Worm (Caenorhabditis elegans) whole organism, young adult: ENCODE results near the gene C36C9.11.
"Not testable (repeated sequence)": the region's sequence is repeated elsewhere in the genome, so short reads cannot be mapped to it uniquely, and the experiment has no call there.

Experiments
- B0261.1 ChIP-seq: sonication (generic microtip); optimal IDR thresholded peaks from 2 replicates; lab custom pipeline; 2016; ENCODE audit warnings: mild to moderate bottlenecking, missing genetic modification characterization, moderate library complexity, missing compliant biosample characterization
- D2030.7 ChIP-seq: fragments of 200-800 bp; sonication (Bioruptor generic); IDR thresholded peaks from 2 replicates; pipeline ENCODE4 v1.3.6; 2022; ENCODE audit warnings: missing genetic modification reagents, missing genetic modification characterization, missing compliant biosample characterization
- F10E7.11 ChIP-seq: sonication (generic microtip); optimal IDR thresholded peaks from 2 replicates; lab custom pipeline; 2017; ENCODE audit warnings: mild to moderate bottlenecking, missing genetic modification characterization, moderate library complexity, missing compliant biosample characterization
- F23B12.7 ChIP-seq: sonication (generic microtip); optimal IDR thresholded peaks from 2 replicates; lab custom pipeline; 2017; ENCODE audit warnings: missing genetic modification characterization, mild to moderate bottlenecking, missing compliant biosample characterization, antibody characterized with exemption, moderate library complexity; ENCODE audit not compliant: insufficient read depth
- F37B4.10 ChIP-seq: fragments of 200-800 bp; sonication (Bioruptor generic); IDR thresholded peaks from 2 replicates; pipeline ENCODE4 v1.3.6; 2022; ENCODE audit warnings: missing genetic modification characterization, missing compliant biosample characterization
- F49E8.2 ChIP-seq: sonication (generic microtip); optimal IDR thresholded peaks from 3 replicates; lab custom pipeline; 2017; ENCODE audit warnings: missing genetic modification characterization, mild to moderate bottlenecking, missing compliant biosample characterization, antibody characterized with exemption, moderate library complexity; ENCODE audit not compliant: insufficient read depth
- F55B11.4 ChIP-seq: sonication (generic microtip); optimal IDR thresholded peaks from 2 replicates; lab custom pipeline; 2016; ENCODE audit warnings: missing compliant biosample characterization, missing genetic modification characterization, borderline replicate concordance; ENCODE audit not compliant: insufficient read depth
- Y53F4B.3 ChIP-seq: fragments of 200-800 bp; sonication (Bioruptor generic); IDR thresholded peaks from 2 replicates; pipeline ENCODE4 v1.3.6; 2022; ENCODE audit warnings: missing genetic modification reagents, missing genetic modification characterization, missing compliant biosample characterization
- akir-1 ChIP-seq: fragments of 200-800 bp; sonication (Bioruptor generic); optimal IDR thresholded peaks from 2 replicates; lab custom pipeline; 2018; ENCODE audit warnings: mild to moderate bottlenecking, missing genetic modification characterization, moderate library complexity, missing compliant biosample characterization
- aptf-3 ChIP-seq: fragments of 200-800 bp; sonication (Bioruptor generic); IDR thresholded peaks from 2 replicates; pipeline ENCODE4 v1.3.6; 2022; ENCODE audit warnings: missing genetic modification characterization, missing compliant biosample characterization
- atf-7 ChIP-seq: sonication (generic microtip); optimal IDR thresholded peaks from 2 replicates; lab custom pipeline; 2017; ENCODE audit warnings: mild to moderate bottlenecking, missing genetic modification characterization, missing compliant biosample characterization
- attf-6 ChIP-seq: fragments of 200-800 bp; sonication (Bioruptor generic); IDR thresholded peaks from 2 replicates; pipeline ENCODE4 v1.3.6; 2022; ENCODE audit warnings: missing genetic modification reagents, missing genetic modification characterization, missing compliant biosample characterization
- cebp-1 ChIP-seq, 2 experiments: fragments of 200-800 bp in 1 of 2; sonication (Bioruptor generic) in 1 of 2; sonication (generic microtip) in 1 of 2; IDR thresholded peaks in 1 of 2; optimal IDR thresholded peaks in 1 of 2; 2 replicates each; pipeline versions ENCODE4 v1.3.6 to Lab custom; 2017 to 2022; ENCODE audit warnings: missing compliant biosample characterization in 2 of 2, missing genetic modification characterization in 2 of 2, mild to moderate bottlenecking in 1 of 2, missing genetic modification reagents in 1 of 2, moderate library complexity in 1 of 2
- cebp-2 ChIP-seq: fragments of 200-800 bp; sonication (Bioruptor generic); IDR thresholded peaks from 2 replicates; pipeline ENCODE4 v1.3.6; 2022; ENCODE audit warnings: missing genetic modification characterization, missing compliant biosample characterization
- ceh-58 ChIP-seq: fragments of 200-800 bp; sonication (Bioruptor generic); IDR thresholded peaks from 2 replicates; pipeline ENCODE4 v1.3.6; 2022; ENCODE audit warnings: missing genetic modification characterization, missing compliant biosample characterization
- ceh-91 ChIP-seq: fragments of 200-800 bp; sonication (Bioruptor generic); IDR thresholded peaks from 2 replicates; pipeline ENCODE4 v1.3.6; 2022; ENCODE audit warnings: missing genetic modification reagents, missing genetic modification characterization, missing compliant biosample characterization
- die-1 ChIP-seq: sonication (generic microtip); optimal IDR thresholded peaks from 2 replicates; lab custom pipeline; 2016; ENCODE audit warnings: missing genotype, mild to moderate bottlenecking, missing genetic modification characterization, missing compliant biosample characterization
- dox-1 ChIP-seq: fragments of 200-800 bp; sonication (Bioruptor generic); IDR thresholded peaks from 2 replicates; pipeline ENCODE4 v1.3.6; 2022; ENCODE audit warnings: missing genetic modification reagents, missing genetic modification characterization, missing compliant biosample characterization
- dpff-1 ChIP-seq: sonication (generic microtip); optimal IDR thresholded peaks from 2 replicates; lab custom pipeline; 2017; ENCODE audit warnings: mild to moderate bottlenecking, missing genetic modification characterization, missing compliant biosample characterization
- efl-1 ChIP-seq: fragments of 150-350 bp; optimal IDR thresholded peaks from 2 replicates; lab custom pipeline; 2014; ENCODE audit warnings: missing biosample characterization, missing genetic modification reagents, missing genetic modification characterization
- egl-18 ChIP-seq: fragments of 200-800 bp; sonication (Bioruptor generic); IDR thresholded peaks from 2 replicates; pipeline ENCODE4 v1.3.6; 2022; ENCODE audit warnings: missing genetic modification reagents, missing genetic modification characterization, missing compliant biosample characterization
- egl-44 ChIP-seq: fragments of 200-800 bp; sonication (Bioruptor generic); IDR thresholded peaks from 2 replicates; pipeline ENCODE4 v1.3.6; 2022; ENCODE audit warnings: missing genetic modification reagents, missing genetic modification characterization, missing compliant biosample characterization
- egrh-3 ChIP-seq: fragments of 200-800 bp; sonication (Bioruptor generic); IDR thresholded peaks from 2 replicates; pipeline ENCODE4 v1.3.6; 2022; ENCODE audit warnings: missing genetic modification reagents, missing genetic modification characterization, missing compliant biosample characterization
- him-1 ChIP-seq: sonication (generic microtip); optimal IDR thresholded peaks from 2 replicates; lab custom pipeline; 2016; ENCODE audit warnings: missing genotype, missing genetic modification reagents, missing genetic modification characterization, missing compliant biosample characterization
- let-607 ChIP-seq, 2 experiments: fragments of 200-800 bp in 1 of 2; sonication (Bioruptor generic) in 1 of 2; sonication (generic microtip) in 1 of 2; optimal IDR thresholded peaks; 2 replicates each; lab custom pipeline; 2016 to 2018; ENCODE audit warnings: mild to moderate bottlenecking in 2 of 2, missing compliant biosample characterization in 2 of 2, missing genetic modification characterization in 2 of 2, moderate library complexity in 2 of 2, missing genotype in 1 of 2
- lin-26 ChIP-seq: fragments of 200-800 bp; sonication (Bioruptor generic); IDR thresholded peaks from 2 replicates; pipeline ENCODE4 v1.3.6; 2022; ENCODE audit warnings: missing genetic modification reagents, missing genetic modification characterization, missing compliant biosample characterization
- lsy-27 ChIP-seq: sonication (generic microtip); optimal IDR thresholded peaks from 2 replicates; lab custom pipeline; 2017; ENCODE audit warnings: missing genetic modification characterization, mild to moderate bottlenecking, missing compliant biosample characterization, antibody characterized with exemption, missing genotype, borderline replicate concordance; ENCODE audit not compliant: insufficient read depth
- madf-10 ChIP-seq: sonication (generic microtip); optimal IDR thresholded peaks from 2 replicates; lab custom pipeline; 2016; ENCODE audit warnings: mild to moderate bottlenecking, missing genetic modification characterization, missing compliant biosample characterization
- mcd-1 ChIP-seq: fragments of 200-800 bp; sonication (Bioruptor generic); IDR thresholded peaks from 2 replicates; pipeline ENCODE4 v1.3.6; 2022; ENCODE audit warnings: missing genetic modification reagents, missing genetic modification characterization, missing compliant biosample characterization
- pha-4 ChIP-seq: fragments of 150-350 bp; sonication (generic microtip); optimal IDR thresholded peaks from 2 replicates; lab custom pipeline; 2014; ENCODE audit warnings: missing biosample characterization, missing genetic modification reagents, missing genetic modification characterization
- rpc-1 ChIP-seq, 2 experiments: fragments of 150-350 bp in 1 of 2; sonication (generic microtip) in 1 of 2; optimal IDR thresholded peaks; 2 replicates each; lab custom pipeline; 2014 to 2018; ENCODE audit warnings: missing biosample characterization in 1 of 2, missing genetic modification characterization in 1 of 2, missing genetic modification reagents in 1 of 2, missing genotype in 1 of 2
- sdz-38 ChIP-seq: sonication (generic microtip); optimal IDR thresholded peaks from 2 replicates; lab custom pipeline; 2016; ENCODE audit warnings: missing genotype, missing genetic modification characterization, missing compliant biosample characterization
- snpc-1.3 ChIP-seq: sonication (generic microtip); optimal IDR thresholded peaks from 2 replicates; lab custom pipeline; 2017; ENCODE audit warnings: missing genetic modification characterization, mild to moderate bottlenecking, missing compliant biosample characterization, antibody characterized with exemption, moderate library complexity, missing genotype, missing genetic modification reagents; ENCODE audit not compliant: insufficient read depth
- snpc-3.4 ChIP-seq: sonication (generic microtip); optimal IDR thresholded peaks from 2 replicates; lab custom pipeline; 2017; ENCODE audit warnings: missing genetic modification characterization, mild to moderate bottlenecking, missing compliant biosample characterization, antibody characterized with exemption, moderate library complexity, missing genotype, missing genetic modification reagents
- snpc-4 ChIP-seq, 5 experiments: fragments of 150-350 bp in 1 of 5; sonication (generic microtip) in 4 of 5; optimal IDR thresholded peaks; 2 replicates each; lab custom pipeline; 2014 to 2018; ENCODE audit warnings: missing genetic modification characterization in 5 of 5, missing biosample characterization in 3 of 5, antibody characterized with exemption in 2 of 5, mild to moderate bottlenecking in 2 of 5, missing compliant biosample characterization in 2 of 5, missing genotype in 2 of 5, moderate library complexity in 2 of 5, missing genetic modification reagents in 1 of 5
- tbp1 ChIP-seq: fragments of 200-800 bp; sonication (Bioruptor generic); optimal IDR thresholded peaks from 2 replicates; lab custom pipeline; 2018; ENCODE audit warnings: mild to moderate bottlenecking, missing genetic modification characterization, missing compliant biosample characterization
- xnd-1 ChIP-seq: sonication (generic microtip); optimal IDR thresholded peaks from 2 replicates; lab custom pipeline; 2016; ENCODE audit warnings: missing genotype, missing genetic modification reagents, missing genetic modification characterization, missing compliant biosample characterization
- ztf-18 ChIP-seq: sonication (generic microtip); optimal IDR thresholded peaks from 2 replicates; lab custom pipeline; 2016; ENCODE audit warnings: missing genotype, mild to moderate bottlenecking, missing genetic modification characterization, missing compliant biosample characterization
- ztf-25 ChIP-seq: fragments of 200-800 bp; sonication (Bioruptor generic); IDR thresholded peaks from 2 replicates; pipeline ENCODE4 v1.3.6; 2022; ENCODE audit warnings: missing genetic modification reagents, missing genetic modification characterization, missing compliant biosample characterization
- ztf-26 ChIP-seq: sonication (generic microtip); optimal IDR thresholded peaks from 2 replicates; lab custom pipeline; 2017; ENCODE audit warnings: missing genetic modification characterization, missing compliant biosample characterization

C36C9.11 gene

DNA sequence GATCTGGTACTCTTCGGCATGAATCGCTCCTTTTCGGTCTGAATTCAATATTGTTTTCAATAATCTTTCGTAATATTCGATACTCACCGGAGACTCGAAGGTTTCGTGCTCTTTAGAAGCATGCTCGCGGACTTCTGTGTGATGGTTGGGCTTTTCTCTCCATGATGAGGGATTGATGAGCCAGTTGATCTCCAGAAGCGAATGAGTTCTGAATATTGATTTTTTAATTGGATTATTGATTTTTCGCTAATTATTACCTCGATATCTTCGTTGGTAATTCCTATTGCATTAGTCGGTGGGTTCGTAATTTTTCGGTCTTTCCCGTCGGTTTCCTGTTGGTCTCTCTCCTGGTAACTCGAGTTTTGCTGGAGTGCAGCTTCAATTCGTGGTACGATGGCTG is 20.1 kb upstream of the C36C9.11 start (continued):
- TF ChIP-seq xnd-1: no peak

DNA sequence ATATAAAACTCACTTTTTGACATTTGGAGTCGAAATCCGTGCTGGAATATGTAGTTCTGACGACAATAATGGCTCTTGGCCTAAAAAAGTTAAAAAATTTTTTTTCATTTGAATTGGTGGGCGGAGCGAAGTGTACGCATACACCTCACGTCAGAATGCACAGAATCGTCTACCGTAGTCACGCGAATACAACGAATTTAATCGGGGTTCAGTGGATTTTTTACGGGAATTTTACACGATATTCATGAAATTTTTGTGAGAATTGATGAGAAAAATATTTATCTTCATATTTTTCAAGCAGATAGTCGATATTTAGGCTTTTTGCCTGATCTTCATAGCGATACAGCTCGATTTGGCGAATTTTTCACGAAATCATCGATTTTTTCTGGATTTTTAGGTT is 18.4 kb upstream of the C36C9.11 start, which contains the start of gene R09H3.3:
TSS of gene R09H3.3 (minus strand) at position 101 of the 400 bp plus-strand sequence.
- TF ChIP-seq ceh-58 (GFP tag; lab: Robert Waterston, UW) (no peak), F49E8.2 (no peak), B0261.1 (tag; lab: Kevin White, UChicago) (no peak), Y53F4B.3 (no peak), efl-1 (GFP tag; lab: Kevin White, UChicago) (no peak), let-607 (tag; optimal IDR thresholded peaks at IDR 0.05; lab: Kevin White, UChicago) (no peak), F55B11.4 (no peak), attf-6 (GFP tag; lab: Robert Waterston, UW) (no peak), dpff-1 (tag; lab: Kevin White, UChicago) (no peak), F10E7.11 (tag; lab: Kevin White, UChicago) (no peak), pha-4 (tag; lab: Kevin White, UChicago) (no peak), F23B12.7 (tag; lab: Kevin White, UChicago) (no peak), xnd-1 (no peak), atf-7 (tag; lab: Kevin White, UChicago) (no peak), aptf-3 (no peak), akir-1 (GFP tag; lab: Kevin White, UChicago) (no peak)
- TF ChIP-seq, all 124 proteins: peak for 0

DNA sequence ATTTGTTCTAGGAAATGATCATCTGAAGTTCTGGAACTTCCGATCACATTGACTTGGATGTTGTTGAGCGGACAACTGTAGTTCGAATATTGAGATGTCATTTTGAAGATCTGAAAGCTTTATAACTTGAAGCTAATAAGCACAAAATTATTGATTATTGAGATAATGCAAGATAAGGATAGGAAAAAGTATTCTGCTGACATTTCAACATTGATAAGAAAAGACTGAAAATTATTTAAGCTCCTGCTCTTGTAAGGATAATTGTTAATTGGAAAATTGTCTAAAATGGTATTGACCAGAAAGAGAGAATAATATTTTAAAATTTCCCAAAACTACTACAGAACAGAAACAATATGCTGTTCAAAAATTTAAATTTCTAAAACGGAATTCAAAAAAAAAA is 13.1 kb upstream of the C36C9.11 start, which contains the start of gene tbx-31:
TSS of gene tbx-31 (minus strand) at position 101 of the 400 bp plus-strand sequence.
- TF ChIP-seq F37B4.10 (no peak), mcd-1 (GFP tag; lab: Robert Waterston, UW) (no peak), cebp-2 (GFP tag; lab: Robert Waterston, UW) (no peak), ztf-26 (tag; lab: Kevin White, UChicago) (no peak), lsy-27 (tag; lab: Kevin White, UChicago) (no peak), sdz-38 (tag; lab: Kevin White, UChicago) (no peak), cebp-1 (GFP tag; IDR thresholded peaks at IDR 0.05; lab: Robert Waterston, UW) (no peak), cebp-1 (tag; optimal IDR thresholded peaks at IDR 0.05; lab: Kevin White, UChicago) (no peak), madf-10 (tag; lab: Kevin White, UChicago) (no peak), egrh-3 (GFP tag; lab: Robert Waterston, UW) (no peak), F55B11.4 (no peak)

DNA sequence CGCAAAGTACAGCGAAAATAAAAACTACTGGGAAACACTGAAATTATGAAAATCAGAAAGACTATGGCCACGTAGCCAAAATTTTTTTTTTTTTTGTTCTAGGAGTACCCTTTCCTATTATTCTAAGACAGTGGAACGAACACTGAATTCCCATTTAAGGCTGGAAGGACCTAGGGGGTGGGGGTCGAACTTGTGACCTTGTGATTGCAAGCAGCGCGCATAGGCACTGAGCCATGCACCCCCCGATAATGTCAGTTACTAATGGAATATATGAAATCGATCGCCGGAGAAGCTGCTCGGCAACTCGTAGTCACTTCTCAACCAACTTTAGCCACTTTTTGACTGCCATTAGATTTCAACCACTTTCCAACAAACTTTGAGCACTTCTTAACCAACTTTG is 12.0 kb upstream of the C36C9.11 start:
- TF ChIP-seq ztf-25 (GFP tag; lab: Robert Waterston, UW) (0 out of 2 replicates have a peak, but pooled peaks have one; percentile 49), egl-18 (GFP tag; lab: Robert Waterston, UW) (0 out of 2 replicates have a peak, but pooled peaks have one; percentile 49), him-1 (tag; lab: Kevin White, UChicago) (peak; percentile 70), ztf-18 (tag; lab: Kevin White, UChicago) (peak; percentile 8), dox-1 (GFP tag; lab: Robert Waterston, UW) (peak; percentile 53), D2030.7 (GFP tag; lab: Robert Waterston, UW) (peak; percentile 76), ceh-91 (GFP tag; lab: Robert Waterston, UW) (0 out of 2 replicates have a peak, but pooled peaks have one; percentile 22), B0261.1 (tag; lab: Kevin White, UChicago) (peak; percentile 56), lin-26 (GFP tag; lab: Robert Waterston, UW) (peak; percentile 67; the same call in 1 of the 2 replicates), snpc-1.3 (peak; percentile 11), snpc-4 (GFP tag; optimal IDR thresholded peaks at IDR 0.05; lab: Kevin White, UChicago) (peak; percentile 15), die-1 (tag; lab: Kevin White, UChicago) (peak; percentile 45), egl-44 (GFP tag; lab: Robert Waterston, UW) (peak; percentile 58; the same call in 1 of the 2 replicates), snpc-3.4 (tag; lab: Kevin White, UChicago) (peak; percentile 26), tbp1 (GFP tag; lab: Kevin White, UChicago) (peak; percentile 77), rpc-1 (optimal IDR thresholded peaks at IDR 0.05; lab: Kevin White, UChicago) (peak; percentile 51), rpc-1 (tag; optimal IDR thresholded peaks at IDR 0.05; lab: Kevin White, UChicago) (peak; percentile 80)
- not testable (repeated sequence) for TF ChIP-seq snpc-4 (tag; optimal IDR thresholded peaks at IDR 0.05; lab: Kevin White, UChicago)
